Fruit fly (Drosophila melanogaster) whole organism, embryonic: ENCODE measurements around the gene Pka-C1.

ENCODE experiments used
- C15 ChIP-seq: fragments of 200-800 bp; sonication (Bioruptor generic); IDR thresholded peaks from 3 replicates; pipeline ENCODE4 v1.3.6; 2022; ENCODE audit warnings: missing biosample characterization, missing genetic modification characterization
- CG10979 ChIP-seq: fragments of 200-800 bp; sonication (Bioruptor generic); optimal IDR thresholded peaks from 2 replicates; lab custom pipeline; 2018; ENCODE audit warnings: missing biosample characterization, mild to moderate bottlenecking, missing genetic modification characterization, moderate library complexity
- CG12155 ChIP-seq: fragments of 200-800 bp; sonication (Bioruptor generic); optimal IDR thresholded peaks from 3 replicates; lab custom pipeline; 2016; ENCODE audit warnings: missing biosample characterization, missing genetic modification characterization
- CG12942 ChIP-seq: fragments of 200-800 bp; sonication (Bioruptor generic); optimal IDR thresholded peaks from 3 replicates; lab custom pipeline; 2016; ENCODE audit warnings: missing biosample characterization, missing genetic modification characterization
- CG13287 ChIP-seq: fragments of 200-800 bp; sonication (Bioruptor generic); IDR thresholded peaks from 2 replicates; pipeline ENCODE4 v1.3.6; 2022; ENCODE audit warnings: missing biosample characterization, missing genetic modification characterization; ENCODE audit not compliant: partially characterized antibody
- CG1602 ChIP-seq: fragments of 200-800 bp; sonication (Bioruptor generic); optimal IDR thresholded peaks from 3 replicates; lab custom pipeline; 2016; ENCODE audit warnings: missing biosample characterization, missing genetic modification characterization
- CG1647 ChIP-seq: fragments of 200-800 bp; sonication (Bioruptor generic); optimal IDR thresholded peaks from 3 replicates; lab custom pipeline; 2016; ENCODE audit warnings: missing biosample characterization, missing genetic modification characterization
- CG17359 ChIP-seq: fragments of 200-800 bp; sonication (Bioruptor generic); optimal IDR thresholded peaks from 3 replicates; lab custom pipeline; 2018; ENCODE audit warnings: missing biosample characterization, mild to moderate bottlenecking, missing genetic modification characterization, moderate library complexity
- CG17385 ChIP-seq: fragments of 200-800 bp; sonication (Bioruptor generic); optimal IDR thresholded peaks from 3 replicates; lab custom pipeline; 2018; ENCODE audit warnings: missing biosample characterization, mild to moderate bottlenecking, missing genetic modification characterization
- CG2678 ChIP-seq: fragments of 200-800 bp; sonication (Bioruptor generic); optimal IDR thresholded peaks from 3 replicates; lab custom pipeline; 2019; ENCODE audit warnings: missing biosample characterization, mild to moderate bottlenecking, missing genetic modification characterization, moderate library complexity
- CG3065 ChIP-seq: fragments of 200-800 bp; sonication (Bioruptor generic); optimal IDR thresholded peaks from 2 replicates; lab custom pipeline; 2016; ENCODE audit warnings: missing biosample characterization, missing genetic modification characterization
- CG34376 ChIP-seq: fragments of 200-800 bp; sonication (Bioruptor generic); optimal IDR thresholded peaks from 2 replicates; lab custom pipeline; 2018; ENCODE audit warnings: missing biosample characterization, mild to moderate bottlenecking, missing genetic modification characterization
- CG42726 ChIP-seq: fragments of 200-800 bp; sonication (Bioruptor generic); IDR thresholded peaks from 2 replicates; pipeline ENCODE4 v1.3.6; 2022; ENCODE audit warnings: missing biosample characterization, missing genetic modification characterization; ENCODE audit not compliant: partially characterized antibody
- CG4730 ChIP-seq: fragments of 200-800 bp; sonication (Bioruptor generic); IDR thresholded peaks from 2 replicates; pipeline ENCODE4 v1.3.6; 2022; ENCODE audit warnings: missing biosample characterization, missing genetic modification characterization
- CG5953 ChIP-seq: fragments of 200-800 bp; sonication (Bioruptor generic); IDR thresholded peaks from 2 replicates; pipeline ENCODE4 v1.3.6; 2022; ENCODE audit warnings: missing biosample characterization, missing genetic modification characterization
- CG6791 ChIP-seq: fragments of 200-800 bp; sonication (Bioruptor generic); IDR thresholded peaks from 3 replicates; pipeline ENCODE4 v1.3.6; 2022; ENCODE audit warnings: missing biosample characterization, missing genetic modification characterization; ENCODE audit not compliant: partially characterized antibody
- CG8290 ChIP-seq, 3 experiments: fragments of 200-800 bp; sonication (Bioruptor generic); optimal IDR thresholded peaks; 2 replicates each; lab custom pipeline; 2016 to 2019; ENCODE audit warnings: missing biosample characterization in 3 of 3, missing genetic modification characterization in 3 of 3, mild to moderate bottlenecking in 2 of 3, moderate library complexity in 1 of 3
- CG8765 ChIP-seq: fragments of 200-800 bp; sonication (Bioruptor generic); IDR thresholded peaks from 2 replicates; pipeline ENCODE4 v1.3.6; 2022; ENCODE audit warnings: missing biosample characterization, missing genetic modification characterization
- CG8944 ChIP-seq: fragments of 200-800 bp; sonication (Bioruptor generic); optimal IDR thresholded peaks from 3 replicates; lab custom pipeline; 2016; ENCODE audit warnings: missing biosample characterization, missing genetic modification characterization
- Doc2 ChIP-seq: fragments of 200-800 bp; sonication (Bioruptor generic); IDR thresholded peaks from 2 replicates; pipeline ENCODE4 v1.3.6; 2022; ENCODE audit warnings: missing biosample characterization, missing genetic modification characterization
- Dref ChIP-seq: fragments of 200-800 bp; sonication (Bioruptor generic); IDR thresholded peaks from 2 replicates; pipeline ENCODE4 v1.3.6; 2022; ENCODE audit warnings: missing biosample characterization, missing genetic modification characterization
- ERR ChIP-seq: fragments of 200-800 bp; sonication (Bioruptor generic); optimal IDR thresholded peaks from 2 replicates; lab custom pipeline; 2016; ENCODE audit warnings: missing biosample characterization, missing genetic modification characterization
- Elba2 ChIP-seq: fragments of 200-800 bp; sonication (Bioruptor generic); optimal IDR thresholded peaks from 3 replicates; lab custom pipeline; 2016; ENCODE audit warnings: missing biosample characterization, missing genetic modification characterization
- Lpt ChIP-seq: fragments of >200 bp; optimal IDR thresholded peaks from 2 replicates; lab custom pipeline; 2018; ENCODE audit warnings: missing biosample characterization, missing genetic modification characterization
- Optix ChIP-seq: fragments of 200-800 bp; sonication (Bioruptor generic); IDR thresholded peaks from 3 replicates; pipeline ENCODE4 v1.3.6; 2022; ENCODE audit warnings: missing biosample characterization, missing genetic modification characterization
- Scr ChIP-seq: fragments of 200-800 bp; sonication (Bioruptor generic); IDR thresholded peaks from 2 replicates; pipeline ENCODE4 v1.3.6; 2022; ENCODE audit warnings: missing biosample characterization, missing genetic modification characterization; ENCODE audit not compliant: partially characterized antibody
- Sox102F ChIP-seq: fragments of 200-800 bp; sonication (Bioruptor generic); optimal IDR thresholded peaks from 2 replicates; lab custom pipeline; 2018; ENCODE audit warnings: missing biosample characterization, mild to moderate bottlenecking, missing genetic modification characterization, moderate library complexity
- Trl ChIP-seq, 3 experiments: fragments of >200 bp in 2 of 3; fragments of 200-800 bp in 1 of 3; sonication (Bioruptor generic) in 1 of 3; optimal IDR thresholded peaks; 2 replicates in 1 of 3; 3 replicates in 2 of 3; lab custom pipeline; 2016 to 2017; ENCODE audit warnings: missing biosample characterization in 1 of 3, missing genetic modification characterization in 1 of 3
- ase ChIP-seq: fragments of 200-800 bp; sonication (Bioruptor generic); IDR thresholded peaks from 3 replicates; pipeline ENCODE4 v1.3.6; 2022; ENCODE audit warnings: missing biosample characterization, missing genetic modification characterization
- bsh ChIP-seq, 2 experiments: fragments of 200-800 bp; sonication (Bioruptor generic); optimal IDR thresholded peaks; 2 replicates each; lab custom pipeline; 2017 to 2018; ENCODE audit warnings: mild to moderate bottlenecking in 2 of 2, missing biosample characterization in 2 of 2, missing genetic modification characterization in 2 of 2, moderate library complexity in 1 of 2
- dpn ChIP-seq, 2 experiments: fragments of 200-800 bp; sonication (Bioruptor generic); optimal IDR thresholded peaks; 3 replicates each; lab custom pipeline; 2016; ENCODE audit warnings: missing biosample characterization in 2 of 2, missing genetic modification characterization in 2 of 2
- ems ChIP-seq: fragments of 200-800 bp; sonication (Bioruptor generic); optimal IDR thresholded peaks from 3 replicates; lab custom pipeline; 2016; ENCODE audit warnings: missing biosample characterization, missing genetic modification characterization
- fd3F ChIP-seq: fragments of 200-800 bp; sonication (Bioruptor generic); optimal IDR thresholded peaks from 2 replicates; lab custom pipeline; 2018; ENCODE audit warnings: missing biosample characterization, mild to moderate bottlenecking, missing genetic modification characterization, moderate library complexity
- gfzf ChIP-seq: fragments of 200-800 bp; sonication (Bioruptor generic); optimal IDR thresholded peaks from 2 replicates; lab custom pipeline; 2016; ENCODE audit warnings: missing biosample characterization, mild to moderate bottlenecking, missing genetic modification characterization, moderate library complexity
- jing ChIP-seq: fragments of 200-800 bp; sonication (Bioruptor generic); optimal IDR thresholded peaks from 2 replicates; lab custom pipeline; 2018; ENCODE audit warnings: missing biosample characterization, mild to moderate bottlenecking, missing genetic modification characterization
- lab ChIP-seq: fragments of 200-800 bp; sonication (Bioruptor generic); optimal IDR thresholded peaks from 3 replicates; lab custom pipeline; 2017; ENCODE audit warnings: missing biosample characterization, missing genetic modification characterization, mild to moderate bottlenecking, moderate library complexity, missing genetic modification reagents
- lbe ChIP-seq: fragments of 200-800 bp; sonication (Bioruptor generic); optimal IDR thresholded peaks from 2 replicates; lab custom pipeline; 2016; ENCODE audit warnings: missing biosample characterization, mild to moderate bottlenecking, missing genetic modification characterization
- nerfin-2 ChIP-seq: fragments of 200-800 bp; sonication (Bioruptor generic); IDR thresholded peaks from 2 replicates; pipeline ENCODE4 v1.3.6; 2022; ENCODE audit warnings: missing biosample characterization, missing genetic modification characterization; ENCODE audit not compliant: partially characterized antibody
- oc ChIP-seq: fragments of 200-800 bp; sonication (Bioruptor generic); optimal IDR thresholded peaks from 2 replicates; lab custom pipeline; 2018; ENCODE audit warnings: missing biosample characterization, mild to moderate bottlenecking, missing genetic modification characterization, moderate library complexity
- pho ChIP-seq: fragments of 200-800 bp; sonication (Bioruptor generic); optimal IDR thresholded peaks from 2 replicates; lab custom pipeline; 2016; ENCODE audit warnings: missing biosample characterization, missing genetic modification characterization
- row ChIP-seq: fragments of 200-800 bp; sonication (Bioruptor generic); IDR thresholded peaks from 3 replicates; pipeline ENCODE4 v1.3.6; 2022; ENCODE audit warnings: missing biosample characterization, missing genetic modification characterization
- slbo ChIP-seq: fragments of 200-800 bp; sonication (Bioruptor generic); IDR thresholded peaks from 2 replicates; pipeline ENCODE4 v1.3.6; 2022; ENCODE audit warnings: missing biosample characterization, missing genetic modification characterization
- toy ChIP-seq: fragments of 200-800 bp; sonication (Bioruptor generic); IDR thresholded peaks from 2 replicates; pipeline ENCODE4 v1.3.6; 2022; ENCODE audit warnings: missing biosample characterization, missing genetic modification characterization
- ttk ChIP-seq: fragments of 200-800 bp; sonication (Bioruptor generic); IDR thresholded peaks from 2 replicates; pipeline ENCODE4 v2.1.2; 2022; ENCODE audit warnings: missing biosample characterization, missing genetic modification characterization
- vfl ChIP-seq: fragments of 200-800 bp; sonication (Bioruptor generic); optimal IDR thresholded peaks from 2 replicates; lab custom pipeline; 2016; ENCODE audit warnings: missing biosample characterization, missing genetic modification characterization
- vnd ChIP-seq: fragments of 200-800 bp; sonication (Bioruptor generic); IDR thresholded peaks from 3 replicates; pipeline ENCODE4 v1.3.6; 2022; ENCODE audit warnings: missing biosample characterization, missing genetic modification characterization; ENCODE audit not compliant: partially characterized antibody
- yki ChIP-seq: fragments of >200 bp; optimal IDR thresholded peaks from 3 replicates; lab custom pipeline; 2018

The Pka-C1 gene

dm6 chr2L:9692364-9693348, 6.4 kb downstream of the Pka-C1 start (continued):
- TF ChIP-seq jing (no peak), CG10979 (tag; lab: Kevin White, UChicago) (peak; percentile 10), dpn (GFP tag; optimal IDR thresholded peaks at IDR 0.05; lab: Kevin White, UChicago) (peak; percentile 48 to 59), Elba2 (GFP tag; lab: Kevin White, UChicago) (no peak), Trl (optimal IDR thresholded peaks at IDR 0.05; lab: Kevin White, UChicago) (peak in 1 of 2 experiments; percentile 35), Trl (GFP tag; optimal IDR thresholded peaks at IDR 0.05; lab: Kevin White, UChicago) (no peak), yki (lab: Kevin White, UChicago) (no peak), ase (GFP tag; lab: Robert Waterston, UW) (peak; percentile 56; the same call in 2 of the 3 replicates), CG8765 (GFP tag; lab: Robert Waterston, UW) (no peak; the same call in 1 of the 2 replicates), CG3065 (GFP tag; lab: Kevin White, UChicago) (no peak), vnd (no peak), CG1647 (GFP tag; lab: Kevin White, UChicago) (peak; percentile 41), CG2678 (tag; lab: Kevin White, UChicago) (peak; percentile 77), gfzf (GFP tag; lab: Kevin White, UChicago) (no peak), CG8944 (GFP tag; lab: Kevin White, UChicago) (no peak), Dref (GFP tag; lab: Robert Waterston, UW) (no peak), Sox102F (GFP tag; lab: Kevin White, UChicago) (peak; percentile 63), CG5953 (peak; percentile 59; the same call in 1 of the 2 replicates), ttk (peak; percentile 66; the same call in 1 of the 2 replicates), bsh (GFP tag; optimal IDR thresholded peaks at IDR 0.05; lab: Kevin White, UChicago) (peak in 1 of 2 experiments; percentile 45), CG34376 (GFP tag; lab: Kevin White, UChicago) (no peak), CG8290 (GFP tag; optimal IDR thresholded peaks at IDR 0.05; lab: Kevin White, UChicago) (no peak), CG8290 (tag; optimal IDR thresholded peaks at IDR 0.05; lab: Kevin White, UChicago) (peak in 1 of 2 experiments; percentile 23), CG17385 (GFP tag; lab: Kevin White, UChicago) (peak; percentile 63), lab (GFP tag; lab: Kevin White, UChicago) (peak; percentile 85), Doc2 (GFP tag; lab: Robert Waterston, UW) (no peak), oc (tag; lab: Kevin White, UChicago) (no peak), lbe (GFP tag; lab: Kevin White, UChicago) (peak; percentile 41), C15 (GFP tag; lab: Robert Waterston, UW) (peak; percentile 65; the same call in 2 of the 3 replicates), nerfin-2 (GFP tag; lab: Robert Waterston, UW) (no peak), CG12155 (GFP tag; lab: Kevin White, UChicago) (peak; percentile 59), CG6791 (GFP tag; lab: Robert Waterston, UW) (no peak), CG42726 (GFP tag; lab: Robert Waterston, UW) (no peak), vfl (GFP tag; lab: Kevin White, UChicago) (peak; percentile 5), CG4730 (GFP tag; lab: Robert Waterston, UW) (peak; percentile 57; the same call in 1 of the 2 replicates), pho (GFP tag; lab: Kevin White, UChicago) (peak; percentile 40), CG12942 (GFP tag; lab: Kevin White, UChicago) (peak; percentile 24), ems (GFP tag; lab: Kevin White, UChicago) (peak; percentile 7), ERR (no peak), Optix (GFP tag; lab: Robert Waterston, UW) (0 out of 3 replicates have a peak, but pooled peaks have one; percentile 26), Scr (GFP tag; lab: Robert Waterston, UW) (no peak), toy (GFP tag; lab: Robert Waterston, UW) (0 out of 2 replicates have a peak, but pooled peaks have one; percentile 55), fd3F (peak; percentile 66), Lpt (GFP tag; lab: Kevin White, UChicago) (no peak), row (peak; percentile 89), CG17359 (peak; percentile 60), slbo (GFP tag; lab: Robert Waterston, UW) (peak; percentile 95), CG13287 (GFP tag; lab: Robert Waterston, UW) (peak; percentile 10; the same call in 1 of the 2 replicates), CG1602 (peak; percentile 16)
